Fruit fly (Drosophila melanogaster) whole organism, wandering third instar larva: ENCODE measurements around the gene Shmt.

Source experiments
- Abd-B ChIP-seq: fragments of >200 bp; optimal IDR thresholded peaks from 2 replicates; lab custom pipeline; 2017; ENCODE audit warnings: missing biosample characterization, missing genetic modification characterization
- CG32264 ChIP-seq: fragments of 200-800 bp; sonication (Bioruptor generic); optimal IDR thresholded peaks from 2 replicates; lab custom pipeline; 2016; ENCODE audit warnings: missing biosample characterization, missing genetic modification characterization
- CG9705 ChIP-seq: fragments of 200-800 bp; sonication (Bioruptor generic); optimal IDR thresholded peaks from 2 replicates; lab custom pipeline; 2018; ENCODE audit warnings: missing biosample characterization, mild to moderate bottlenecking, missing genetic modification characterization
- CrebA ChIP-seq: fragments of 200-800 bp; sonication (Bioruptor generic); optimal IDR thresholded peaks from 2 replicates; lab custom pipeline; 2016; ENCODE audit warnings: missing biosample characterization, mild to moderate bottlenecking, missing genetic modification characterization, borderline replicate concordance
- Dfd ChIP-seq: fragments of >200 bp; optimal IDR thresholded peaks from 2 replicates; lab custom pipeline; 2017; ENCODE audit warnings: missing biosample characterization, missing genetic modification characterization
- Dif ChIP-seq: fragments of 200-275, 200-300 bp; sonication (Bioruptor generic); optimal IDR thresholded peaks from 2 replicates; lab custom pipeline; 2018; ENCODE audit warnings: missing biosample characterization, missing genetic modification characterization; ENCODE audit not compliant: partially characterized antibody
- GATAd ChIP-seq: sonication (Bioruptor generic); optimal IDR thresholded peaks from 2 replicates; lab custom pipeline; 2016; ENCODE audit warnings: missing biosample characterization, missing genetic modification characterization
- HLH106 ChIP-seq: fragments of 200-800 bp; optimal IDR thresholded peaks from 3 replicates; lab custom pipeline; 2019; ENCODE audit warnings: missing biosample characterization, mild to moderate bottlenecking, missing genetic modification characterization, moderate library complexity
- Hnf4 ChIP-seq: fragments of 200-800 bp; sonication (Bioruptor generic); optimal IDR thresholded peaks from 2 replicates; lab custom pipeline; 2016; ENCODE audit warnings: missing biosample characterization, mild to moderate bottlenecking, missing genetic modification characterization
- Hr78 ChIP-seq: fragments of >200 bp; optimal IDR thresholded peaks from 2 replicates; lab custom pipeline; 2017; ENCODE audit warnings: missing biosample characterization, missing genetic modification characterization
- Hr83 ChIP-seq: fragments of 200-300 bp; sonication (Bioruptor generic); optimal IDR thresholded peaks from 2 replicates; lab custom pipeline; 2016; ENCODE audit warnings: missing biosample characterization, mild to moderate bottlenecking, missing genetic modification characterization, moderate library complexity; ENCODE audit not compliant: poor library complexity, severe bottlenecking
- Jra ChIP-seq: sonication (Bioruptor generic); optimal IDR thresholded peaks from 2 replicates; lab custom pipeline; 2016; ENCODE audit warnings: missing biosample characterization, missing genetic modification characterization
- Mio ChIP-seq: sonication (Bioruptor generic); optimal IDR thresholded peaks from 2 replicates; lab custom pipeline; 2016; ENCODE audit warnings: missing biosample characterization, missing genetic modification characterization
- Myc ChIP-seq: fragments of >200 bp; optimal IDR thresholded peaks from 2 replicates; lab custom pipeline; 2017
- N ChIP-seq: fragments of >200 bp; optimal IDR thresholded peaks from 2 replicates; lab custom pipeline; 2018; ENCODE audit warnings: missing biosample characterization, missing external identifiers, missing genetic modification characterization
- OdsH ChIP-seq: fragments of 200-800 bp; sonication (Bioruptor generic); optimal IDR thresholded peaks from 2 replicates; lab custom pipeline; 2016; ENCODE audit warnings: missing biosample characterization, mild to moderate bottlenecking, missing genetic modification characterization
- Rel ChIP-seq, 2 experiments: fragments of 200-800 bp; sonication (Bioruptor generic) in 1 of 2; optimal IDR thresholded peaks; 2 replicates in 1 of 2; 3 replicates in 1 of 2; lab custom pipeline; 2016 to 2019; ENCODE audit warnings: mild to moderate bottlenecking in 2 of 2, missing biosample characterization in 2 of 2, missing genetic modification characterization in 2 of 2, moderate library complexity in 1 of 2
- Sp1 ChIP-seq: fragments of 200-800 bp; sonication (Bioruptor generic); optimal IDR thresholded peaks from 3 replicates; lab custom pipeline; 2019; ENCODE audit warnings: missing biosample characterization, mild to moderate bottlenecking, missing genetic modification characterization, moderate library complexity
- Vsx2 ChIP-seq: fragments of 200-300, 225-300 bp; sonication (Bioruptor generic); optimal IDR thresholded peaks from 2 replicates; lab custom pipeline; 2018; ENCODE audit warnings: missing biosample characterization, missing genetic modification characterization; ENCODE audit not compliant: partially characterized antibody
- br ChIP-seq: fragments of 200-800 bp; sonication (Bioruptor generic); optimal IDR thresholded peaks from 2 replicates; lab custom pipeline; 2016; ENCODE audit warnings: missing biosample characterization, missing genetic modification characterization
- brk ChIP-seq: fragments of 200-800 bp; sonication (Bioruptor generic); optimal IDR thresholded peaks from 2 replicates; lab custom pipeline; 2016; ENCODE audit warnings: missing biosample characterization, mild to moderate bottlenecking, missing genetic modification characterization
- dl ChIP-seq, 2 experiments: fragments of 175-275, 200-275 bp in 1 of 2; fragments of 200-275 bp in 1 of 2; sonication (Bioruptor generic); optimal IDR thresholded peaks; lab custom pipeline; 2018; ENCODE audit warnings: mild to moderate bottlenecking in 2 of 2, missing biosample characterization in 2 of 2, missing genetic modification characterization in 2 of 2, moderate library complexity in 2 of 2; ENCODE audit not compliant: partially characterized antibody in 2 of 2, insufficient read depth in 1 of 2
- dmrt93B ChIP-seq: fragments of 200-800 bp; sonication (Bioruptor generic); optimal IDR thresholded peaks from 2 replicates; lab custom pipeline; 2018; ENCODE audit warnings: missing biosample characterization, mild to moderate bottlenecking, missing genetic modification characterization
- dsf ChIP-seq: sonication (Bioruptor generic); optimal IDR thresholded peaks from 2 replicates; lab custom pipeline; 2016; ENCODE audit warnings: missing biosample characterization, missing genetic modification characterization, borderline replicate concordance
- ey ChIP-seq: fragments of 200-800 bp; sonication (Bioruptor generic); optimal IDR thresholded peaks from 2 replicates; lab custom pipeline; 2016; ENCODE audit warnings: missing biosample characterization, missing genetic modification characterization
- foxo ChIP-seq, 2 experiments: fragments of 200-800 bp; sonication (Bioruptor generic); optimal IDR thresholded peaks; 2 replicates in 1 of 2; 3 replicates in 1 of 2; lab custom pipeline; 2016 to 2017; ENCODE audit warnings: missing biosample characterization in 2 of 2, missing genetic modification characterization in 2 of 2
- fru ChIP-seq: fragments of 200-800 bp; sonication (Bioruptor generic); optimal IDR thresholded peaks from 3 replicates; lab custom pipeline; 2016; ENCODE audit warnings: missing biosample characterization, mild to moderate bottlenecking, missing genetic modification characterization
- h ChIP-seq: fragments of 200-800 bp; sonication (Bioruptor generic); optimal IDR thresholded peaks from 3 replicates; lab custom pipeline; 2016; ENCODE audit warnings: missing biosample characterization, mild to moderate bottlenecking, missing genetic modification characterization
- jim ChIP-seq: fragments of 175-275, 200-325 bp; sonication (Bioruptor generic); optimal IDR thresholded peaks from 2 replicates; lab custom pipeline; 2016; ENCODE audit warnings: missing biosample characterization, mild to moderate bottlenecking, missing genetic modification characterization
- lola ChIP-seq: fragments of >200 bp; optimal IDR thresholded peaks from 2 replicates; lab custom pipeline; 2017; ENCODE audit warnings: missing biosample characterization, missing genetic modification characterization
- pan ChIP-seq: fragments of >200 bp; optimal IDR thresholded peaks from 2 replicates; lab custom pipeline; 2017
- psq ChIP-seq: fragments of 200-800 bp; sonication (Bioruptor generic); optimal IDR thresholded peaks from 3 replicates; lab custom pipeline; 2017; ENCODE audit warnings: missing biosample characterization, mild to moderate bottlenecking, missing genetic modification characterization, moderate library complexity
- rgr ChIP-seq: fragments of 200-800 bp; sonication (Bioruptor generic); optimal IDR thresholded peaks from 3 replicates; lab custom pipeline; 2016; ENCODE audit warnings: missing biosample characterization, mild to moderate bottlenecking, missing genetic modification characterization
- sage ChIP-seq: fragments of 200-800 bp; sonication (Bioruptor generic); optimal IDR thresholded peaks from 2 replicates; lab custom pipeline; 2016; ENCODE audit warnings: missing biosample characterization, mild to moderate bottlenecking, missing genetic modification characterization
- sv ChIP-seq: fragments of 200-800 bp; sonication (Bioruptor generic); optimal IDR thresholded peaks from 3 replicates; lab custom pipeline; 2016; ENCODE audit warnings: missing biosample characterization, missing genetic modification characterization
- tai ChIP-seq: sonication (Bioruptor generic); optimal IDR thresholded peaks from 2 replicates; lab custom pipeline; 2016; ENCODE audit warnings: missing biosample characterization, missing genetic modification characterization
- usp ChIP-seq: fragments of >200 bp; optimal IDR thresholded peaks from 2 replicates; lab custom pipeline; 2017; ENCODE audit warnings: missing biosample characterization, missing genetic modification characterization
- woc ChIP-seq: sonication (Bioruptor generic); optimal IDR thresholded peaks from 2 replicates; lab custom pipeline; 2016; ENCODE audit warnings: missing biosample characterization, mild to moderate bottlenecking, missing genetic modification characterization

The Shmt gene

DNA sequence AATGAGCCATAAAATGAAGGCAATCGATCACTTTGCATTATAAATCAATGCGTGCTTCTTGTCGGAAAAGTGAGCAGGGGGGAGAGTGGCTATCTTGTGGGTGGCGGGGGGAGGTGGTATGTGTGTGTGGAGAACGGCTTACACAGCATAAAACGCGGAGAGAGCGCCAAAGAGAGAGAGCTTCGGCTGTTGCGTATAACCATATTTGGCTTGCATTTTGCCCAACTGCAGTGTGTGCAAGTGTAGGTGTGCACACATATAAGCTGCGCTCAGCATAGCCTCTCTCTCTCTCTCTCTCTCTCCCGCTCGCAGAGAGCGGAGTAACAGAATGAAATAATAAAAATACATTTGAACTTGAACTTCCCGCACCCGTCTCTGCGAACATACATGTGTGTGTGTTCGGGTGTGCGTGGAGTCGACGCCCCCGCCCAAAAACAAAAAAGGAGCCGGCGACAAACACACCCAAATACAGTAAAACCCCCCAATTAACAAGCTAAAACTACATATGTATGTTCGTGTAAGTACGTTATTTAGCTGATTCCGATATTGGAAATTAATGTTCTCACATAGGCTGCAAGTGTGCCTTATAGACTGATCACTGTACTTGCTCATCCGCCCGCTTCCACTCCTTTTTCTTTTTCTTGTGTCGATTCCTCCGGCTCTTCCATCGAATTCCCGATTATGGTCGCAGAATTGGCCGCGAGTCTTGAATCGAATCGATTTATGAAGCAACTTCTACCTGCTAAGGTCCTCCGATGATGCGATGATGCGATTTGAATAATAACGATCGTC, 29.6 kb downstream of the Shmt start:
- TF ChIP-seq sv (GFP tag; lab: Kevin White, UChicago) = no peak
- TF ChIP-seq Dfd (GFP tag; lab: Kevin White, UChicago) = no peak
- TF ChIP-seq Sp1 (GFP tag; lab: Kevin White, UChicago) = peak; percentile 80
- peak; percentile 86 to 87 for TF ChIP-seq dl (GFP tag; optimal IDR thresholded peaks at IDR 0.05; lab: Kevin White, UChicago; ENCODE audit: insufficient read depth in 1 of 2, partially characterized antibody in 2 of 2)
- peak; percentile 65 for TF ChIP-seq CG32264 (GFP tag; lab: Kevin White, UChicago)
- peak; percentile 28 to 91 for TF ChIP-seq foxo (GFP tag; optimal IDR thresholded peaks at IDR 0.05; lab: Kevin White, UChicago)
- TF ChIP-seq Vsx2 (GFP tag; lab: Kevin White, UChicago) = peak; percentile 88
- no peak for TF ChIP-seq usp (GFP tag; lab: Kevin White, UChicago)
- TF ChIP-seq Myc = no peak
- peak; percentile 91 for TF ChIP-seq ey (GFP tag; lab: Kevin White, UChicago)
- no peak for TF ChIP-seq dsf (GFP tag; lab: Kevin White, UChicago)
- peak; percentile 72 for TF ChIP-seq dmrt93B (GFP tag; lab: Kevin White, UChicago)
- TF ChIP-seq HLH106 (tag; lab: Kevin White, UChicago) = peak; percentile 85
- TF ChIP-seq Abd-B (GFP tag; lab: Kevin White, UChicago) = no peak
- TF ChIP-seq psq (GFP tag; lab: Kevin White, UChicago) = peak; percentile 96
- no peak for TF ChIP-seq tai (GFP tag; lab: Kevin White, UChicago)
- no peak for TF ChIP-seq N (GFP tag; lab: Kevin White, UChicago)
- peak; percentile 95 for TF ChIP-seq h (GFP tag; lab: Kevin White, UChicago)
- TF ChIP-seq Rel (GFP tag; optimal IDR thresholded peaks at IDR 0.05; lab: Kevin White, UChicago) = peak; percentile 21
- peak; percentile 83 for TF ChIP-seq Rel (tag; optimal IDR thresholded peaks at IDR 0.05; lab: Kevin White, UChicago)
- peak; percentile 90 for TF ChIP-seq OdsH (GFP tag; lab: Kevin White, UChicago)
- peak; percentile 73 for TF ChIP-seq Jra
- TF ChIP-seq lola (GFP tag; lab: Kevin White, UChicago) = no peak
- TF ChIP-seq Hr83 (GFP tag; lab: Kevin White, UChicago) = peak; percentile 20
- peak; percentile 86 for TF ChIP-seq br (GFP tag; lab: Kevin White, UChicago)
- no peak for TF ChIP-seq CrebA (GFP tag; lab: Kevin White, UChicago)
- peak; percentile 92 for TF ChIP-seq Hnf4
- TF ChIP-seq pan (lab: Kevin White, UChicago) = no peak
- TF ChIP-seq fru = peak; percentile 91
- TF ChIP-seq sage (GFP tag; lab: Kevin White, UChicago) = peak; percentile 64
- TF ChIP-seq rgr = peak; percentile 88
- TF ChIP-seq brk (GFP tag; lab: Kevin White, UChicago) = peak; percentile 65
- TF ChIP-seq Dif (GFP tag; lab: Kevin White, UChicago) = peak; percentile 85
- peak; percentile 67 for TF ChIP-seq CG9705 (GFP tag; lab: Kevin White, UChicago)
- TF ChIP-seq woc (GFP tag; lab: Kevin White, UChicago) = peak; percentile 95
- TF ChIP-seq Hr78 (GFP tag; lab: Kevin White, UChicago) = no peak
- TF ChIP-seq GATAd (GFP tag; lab: Kevin White, UChicago) = no peak
- peak; percentile 34 for TF ChIP-seq jim (GFP tag; lab: Kevin White, UChicago)
- peak; percentile 53 for TF ChIP-seq Mio (GFP tag; lab: Kevin White, UChicago)

DNA sequence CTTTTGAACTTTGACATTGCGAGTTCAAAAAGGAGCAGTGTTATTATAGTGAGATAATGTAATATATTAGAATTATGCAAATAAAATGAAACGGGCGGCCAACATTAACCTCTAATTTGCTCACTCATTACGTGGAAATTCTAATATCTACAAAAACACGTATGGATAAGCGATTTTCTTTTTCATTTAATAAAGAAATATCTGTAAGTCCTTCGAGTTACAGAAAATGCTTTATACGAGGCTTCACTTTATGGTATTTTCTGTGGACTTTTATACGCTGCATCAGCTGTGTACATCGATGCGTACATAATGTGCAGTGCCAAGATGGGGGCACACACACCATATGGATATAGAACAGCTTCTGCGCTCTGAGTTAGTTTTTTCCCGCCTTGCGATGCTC, 30.6 kb downstream of the Shmt start:
- TF ChIP-seq HLH106 (tag; lab: Kevin White, UChicago) (no peak), br (GFP tag; lab: Kevin White, UChicago) (no peak)
